Worm (Caenorhabditis elegans) whole organism, L4/young adult: ENCODE measurements around the gene Y39A3B.8.

Source experiments
- W03F9.2 ChIP-seq: fragments of 150-350 bp; optimal IDR thresholded peaks from 2 replicates; lab custom pipeline; 2014; ENCODE audit warnings: missing biosample characterization, missing genetic modification characterization
- dao-5 ChIP-seq: sonication (generic microtip); optimal IDR thresholded peaks from 2 replicates; lab custom pipeline; 2016; ENCODE audit warnings: missing genotype, missing genetic modification characterization, moderate library complexity, missing compliant biosample characterization
- him-1 ChIP-seq: sonication (generic microtip); optimal IDR thresholded peaks from 2 replicates; lab custom pipeline; 2016; ENCODE audit warnings: missing genotype, missing genetic modification reagents, missing genetic modification characterization, missing compliant biosample characterization

- TF ChIP-seq him-1 (tag; lab: Kevin White, UChicago) (no peak), dao-5 (tag; lab: Kevin White, UChicago) (no peak), W03F9.2 (tag; lab: Kevin White, UChicago) (no peak)
Observed at ce11 chrIII:2027517-2027916, 39.7 kb downstream of the Y39A3B.8 start.
